Worm (Caenorhabditis elegans) whole organism, L4 larva: ENCODE data around the gene F52C9.5.
A peak's percentile ranks its signal among the peaks of the same experiment; 100 is the strongest.

Experiments
- D1046.2 ChIP-seq: fragments of 200-800 bp; sonication (Bioruptor generic); IDR thresholded peaks from 2 replicates; pipeline ENCODE4 v1.3.6; 2022; ENCODE audit warnings: missing genetic modification characterization, missing compliant biosample characterization
- F44E2.7 ChIP-seq: fragments of 200-800 bp; sonication (Bioruptor generic); IDR thresholded peaks from 2 replicates; pipeline ENCODE4 v2.1.2; 2022; ENCODE audit warnings: missing genetic modification characterization, missing compliant biosample characterization
- T20F7.1 ChIP-seq: fragments of 200-800 bp; sonication (Bioruptor generic); optimal IDR thresholded peaks from 2 replicates; lab custom pipeline; 2018; ENCODE audit warnings: mild to moderate bottlenecking, missing genetic modification characterization, missing compliant biosample characterization
- Y48G9A.11 ChIP-seq: fragments of 200-800 bp; sonication (Bioruptor generic); IDR thresholded peaks from 2 replicates; pipeline ENCODE4 v1.3.6; 2022; ENCODE audit warnings: missing genetic modification reagents, missing genetic modification characterization, missing compliant biosample characterization
- Y5F2A.4 ChIP-seq: fragments of 200-800 bp; sonication (Bioruptor generic); optimal IDR thresholded peaks from 2 replicates; lab custom pipeline; 2018; ENCODE audit warnings: mild to moderate bottlenecking, missing genetic modification characterization, missing compliant biosample characterization
- ZK337.2 ChIP-seq: fragments of 200-800 bp; sonication (Bioruptor generic); IDR thresholded peaks from 2 replicates; pipeline ENCODE4 v1.3.6; 2022; ENCODE audit warnings: missing genetic modification reagents, missing genetic modification characterization, missing compliant biosample characterization
- ZK546.5 ChIP-seq, 2 experiments: sonication (generic microtip); optimal IDR thresholded peaks; 2 replicates each; lab custom pipeline; 2017; ENCODE audit warnings: missing biosample characterization in 2 of 2, missing genetic modification characterization in 2 of 2
- aha-1 ChIP-seq: fragments of 150-350 bp; peaks from one replicate; lab custom pipeline; 2014; ENCODE audit warnings: missing biosample characterization, missing genetic modification characterization
- ama-1 ChIP-seq: fragments of 150-350 bp; optimal IDR thresholded peaks from 2 replicates; lab custom pipeline; 2014; ENCODE audit warnings: inconsistent platforms, mixed read lengths
- attf-4 ChIP-seq: sonication (generic microtip); optimal IDR thresholded peaks from 3 replicates; lab custom pipeline; 2017; ENCODE audit warnings: missing biosample characterization, missing genetic modification characterization
- ceh-32 ChIP-seq: sonication (generic microtip); optimal IDR thresholded peaks from 2 replicates; lab custom pipeline; 2016; ENCODE audit warnings: mild to moderate bottlenecking, missing genetic modification characterization, missing compliant biosample characterization; ENCODE audit not compliant: poor library complexity
- ceh-62 ChIP-seq: sonication (generic microtip); optimal IDR thresholded peaks from 2 replicates; lab custom pipeline; 2017; ENCODE audit warnings: missing biosample characterization, missing genetic modification characterization
- daf-12 ChIP-seq: fragments of 150-350 bp; optimal IDR thresholded peaks from 2 replicates; lab custom pipeline; 2014; ENCODE audit warnings: missing biosample characterization, missing genetic modification reagents, missing genetic modification characterization
- daf-8 ChIP-seq: fragments of 200-800 bp; sonication (Bioruptor generic); IDR thresholded peaks from 2 replicates; pipeline ENCODE4 v1.3.6; 2022; ENCODE audit warnings: missing genetic modification characterization, missing compliant biosample characterization
- dmd-9 ChIP-seq: fragments of 200-800 bp; sonication (Bioruptor generic); IDR thresholded peaks from 2 replicates; pipeline ENCODE4 v1.3.6; 2022; ENCODE audit warnings: missing genetic modification reagents, missing genetic modification characterization, missing compliant biosample characterization
- dpl-1 ChIP-seq: fragments of 150-350 bp; optimal IDR thresholded peaks from 2 replicates; lab custom pipeline; 2014; ENCODE audit warnings: missing biosample characterization, missing genetic modification reagents, missing genetic modification characterization
- duxl-1 ChIP-seq: sonication (generic microtip); optimal IDR thresholded peaks from 2 replicates; lab custom pipeline; 2016; ENCODE audit warnings: mild to moderate bottlenecking, missing genetic modification characterization, moderate library complexity, missing compliant biosample characterization; ENCODE audit not compliant: poor library complexity
- dve-1 ChIP-seq: sonication (generic microtip); optimal IDR thresholded peaks from 2 replicates; lab custom pipeline; 2017; ENCODE audit warnings: antibody characterized with exemption, mild to moderate bottlenecking, missing genetic modification characterization, missing compliant biosample characterization; ENCODE audit not compliant: insufficient read depth
- egl-43 ChIP-seq: fragments of 200-800 bp; sonication (Bioruptor generic); IDR thresholded peaks from 2 replicates; pipeline ENCODE4 v1.3.6; 2022; ENCODE audit warnings: missing genetic modification reagents, missing genetic modification characterization, missing compliant biosample characterization
- fkh-10 ChIP-seq: fragments of 150-350 bp; optimal IDR thresholded peaks from 2 replicates; lab custom pipeline; 2014; ENCODE audit warnings: missing biosample characterization, missing genetic modification reagents, missing genetic modification characterization
- hlh-11 ChIP-seq: fragments of 200-800 bp; sonication (Bioruptor generic); optimal IDR thresholded peaks from 2 replicates; lab custom pipeline; 2018; ENCODE audit warnings: mild to moderate bottlenecking, missing genetic modification characterization, missing compliant biosample characterization
- jun-1 ChIP-seq: fragments of 150-350 bp; optimal IDR thresholded peaks from 2 replicates; lab custom pipeline; 2014; ENCODE audit warnings: missing biosample characterization, missing genetic modification reagents, missing genetic modification characterization
- lin-38 ChIP-seq: fragments of 200-800 bp; sonication (Bioruptor generic); IDR thresholded peaks from 2 replicates; pipeline ENCODE4 v1.3.6; 2022; ENCODE audit warnings: missing genetic modification reagents, missing genetic modification characterization, missing compliant biosample characterization
- lir-3 ChIP-seq: sonication (generic microtip); optimal IDR thresholded peaks from 2 replicates; lab custom pipeline; 2016; ENCODE audit warnings: mild to moderate bottlenecking, missing genetic modification characterization, missing compliant biosample characterization
- madf-9 ChIP-seq: fragments of 200-800 bp; sonication (Bioruptor generic); conservative IDR thresholded peaks from 2 replicates; pipeline ENCODE4 v1.3.6; 2022; ENCODE audit warnings: missing genetic modification reagents, missing genetic modification characterization, missing compliant biosample characterization
- mdl-1 ChIP-seq, 2 experiments: fragments of 150-350 bp in 1 of 2; sonication (generic microtip) in 1 of 2; optimal IDR thresholded peaks; 2 replicates each; lab custom pipeline; 2014 to 2017; ENCODE audit warnings: missing biosample characterization in 2 of 2, missing genetic modification characterization in 2 of 2
- mep-1 ChIP-seq: fragments of 150-350 bp; sonication (generic microtip); optimal IDR thresholded peaks from 3 replicates; lab custom pipeline; 2014; ENCODE audit warnings: missing biosample characterization, missing genetic modification characterization
- nhr-237 ChIP-seq: sonication (generic microtip); optimal IDR thresholded peaks from 2 replicates; lab custom pipeline; 2017; ENCODE audit warnings: missing biosample characterization, missing genetic modification characterization
- nhr-42 ChIP-seq: fragments of 200-800 bp; sonication (Bioruptor generic); IDR thresholded peaks from 2 replicates; pipeline ENCODE4 v1.3.6; 2022; ENCODE audit warnings: missing genetic modification characterization, missing compliant biosample characterization
- set-16 ChIP-seq: fragments of 200-800 bp; sonication (Bioruptor generic); IDR thresholded peaks from 2 replicates; pipeline ENCODE4 v1.3.6; 2022; ENCODE audit warnings: missing genetic modification reagents, missing genetic modification characterization, missing compliant biosample characterization
- skn-1 ChIP-seq: fragments of 150-350 bp; optimal IDR thresholded peaks from 2 replicates; lab custom pipeline; 2014; ENCODE audit warnings: missing biosample characterization, missing genetic modification characterization
- spr-1 ChIP-seq: sonication (generic microtip); optimal IDR thresholded peaks from 2 replicates; lab custom pipeline; 2016; ENCODE audit warnings: mild to moderate bottlenecking, missing genetic modification characterization, missing compliant biosample characterization
- spr-3 ChIP-seq: fragments of 200-800 bp; sonication (Bioruptor generic); optimal IDR thresholded peaks from 2 replicates; lab custom pipeline; 2018; ENCODE audit warnings: mild to moderate bottlenecking, missing genetic modification characterization, missing compliant biosample characterization
- unc-62 ChIP-seq, 3 experiments: fragments of 150-350 bp in 1 of 3; sonication (generic microtip); optimal IDR thresholded peaks in 2 of 3; peaks in 1 of 3; 1 replicate in 1 of 3; 2 replicates in 2 of 3; lab custom pipeline; 2014 to 2017; ENCODE audit warnings: missing biosample characterization in 3 of 3, missing genetic modification characterization in 3 of 3, missing genetic modification reagents in 3 of 3, missing genotype in 1 of 3
- zag-1 ChIP-seq: fragments of 150-350 bp; optimal IDR thresholded peaks from 2 replicates; lab custom pipeline; 2014; ENCODE audit warnings: missing biosample characterization, missing genetic modification characterization
- zfp-3 ChIP-seq: fragments of 200-800 bp; sonication (Bioruptor generic); conservative IDR thresholded peaks from 2 replicates; pipeline ENCODE4 v1.3.6; 2022; ENCODE audit warnings: missing genetic modification reagents, missing genetic modification characterization, missing compliant biosample characterization
- zip-2 ChIP-seq: fragments of 150-350 bp; optimal IDR thresholded peaks from 2 replicates; lab custom pipeline; 2014; ENCODE audit warnings: missing biosample characterization, missing genetic modification characterization
- ztf-11 ChIP-seq: fragments of 150-350 bp; optimal IDR thresholded peaks from 2 replicates; lab custom pipeline; 2014; ENCODE audit warnings: missing biosample characterization, missing genetic modification characterization

The F52C9.5 gene

ce11 chrIII:5285484-5285883, 16.5 kb upstream of the F52C9.5 start:
- TF ChIP-seq daf-12 (no peak), ceh-62 (tag; lab: Kevin White, UChicago) (no peak), dmd-9 (GFP tag; lab: Robert Waterston, UW) (no peak), nhr-237 (no peak), set-16 (peak; percentile 75), ZK546.5 (tag; optimal IDR thresholded peaks at IDR 0.05; lab: Kevin White, UChicago) (no peak), daf-8 (GFP tag; lab: Robert Waterston, UW) (no peak), skn-1 (tag; lab: Kevin White, UChicago) (no peak), zfp-3 (GFP tag; lab: Robert Waterston, UW) (no peak), spr-3 (GFP tag; lab: Kevin White, UChicago) (no peak), spr-1 (no peak), lir-3 (tag; lab: Kevin White, UChicago) (no peak), Y5F2A.4 (GFP tag; lab: Kevin White, UChicago) (no peak), ceh-32 (tag; lab: Kevin White, UChicago) (no peak), dve-1 (tag; lab: Kevin White, UChicago) (no peak), mep-1 (tag; lab: Kevin White, UChicago) (no peak), ama-1 (no peak), egl-43 (0 out of 2 replicates have a peak, but pooled peaks have one; percentile 26)

ce11 chrIII:5286205-5286604, 15.8 kb upstream of the F52C9.5 start, which contains the start of gene ZC395.11:
Gene ZC395.11 (minus strand): TSS chrIII:5286305.
- TF ChIP-seq zag-1 (no peak), ztf-11 (tag; lab: Kevin White, UChicago) (no peak), jun-1 (no peak), nhr-42 (GFP tag; lab: Robert Waterston, UW) (no peak), D1046.2 (GFP tag; lab: Robert Waterston, UW) (no peak), mdl-1 (tag; optimal IDR thresholded peaks at IDR 0.05; lab: Kevin White, UChicago) (no peak), Y5F2A.4 (GFP tag; lab: Kevin White, UChicago) (no peak), madf-9 (GFP tag; lab: Robert Waterston, UW) (no peak), aha-1 (tag; lab: Kevin White, UChicago) (no peak), hlh-11 (tag; lab: Kevin White, UChicago) (no peak), Y48G9A.11 (GFP tag; lab: Robert Waterston, UW) (no peak)

ce11 chrIII:5287877-5288276, 14.1 kb upstream of the F52C9.5 start, which contains the start of gene T15B12.1:
Gene T15B12.1 (plus strand): TSS chrIII:5288177.
- TF ChIP-seq ZK546.5 (tag; optimal IDR thresholded peaks at IDR 0.05; lab: Kevin White, UChicago), result no peak
- no peak for TF ChIP-seq nhr-237
- TF ChIP-seq fkh-10 (GFP tag; lab: Kevin White, UChicago), result peak; percentile 31
- TF ChIP-seq lin-38 (GFP tag; lab: Robert Waterston, UW), result no peak
- no peak for TF ChIP-seq duxl-1

- TF ChIP-seq T20F7.1 (GFP tag; lab: Kevin White, UChicago) (no peak), F44E2.7 (GFP tag; lab: Robert Waterston, UW) (no peak), ZK337.2 (GFP tag; lab: Robert Waterston, UW) (no peak), dpl-1 (GFP tag; lab: Kevin White, UChicago) (no peak), attf-4 (tag; lab: Kevin White, UChicago) (no peak), unc-62 (GFP tag; optimal IDR thresholded peaks at IDR 0.05 in 1 of 2; lab: Kevin White, UChicago) (peak in 1 of 2 experiments; percentile 95), unc-62 (tag; optimal IDR thresholded peaks at IDR 0.05; lab: Kevin White, UChicago) (no peak), zip-2 (tag; lab: Kevin White, UChicago) (no peak), aha-1 (tag; lab: Kevin White, UChicago) (peak; percentile 26)
These were observed 11.8 kb upstream of the F52C9.5 start for ce11 chrIII:5290230-5290629.
